Fruit fly (Drosophila melanogaster): ENCODE results near the gene CG11786.

dm6 chr3R:25094639-25095038 lies 48.5 kb downstream of the CG11786 start, which contains the start of gene fd96Cb:
- TF ChIP-seq CG8478 (optimal IDR thresholded peaks at IDR 0.05) (no peak), CTCF (optimal IDR thresholded peaks at IDR 0.05) (no peak)

Measured in S2 (cell line).